Fruit fly (Drosophila melanogaster): ENCODE measurements around the gene TfIIB.

- TF ChIP-seq Hr78 (GFP tag; optimal IDR thresholded peaks at IDR 0.05) (no peak), fru (GFP tag; optimal IDR thresholded peaks at IDR 0.05) (no peak), Vsx2 (GFP tag; optimal IDR thresholded peaks at IDR 0.05; ENCODE audit: partially characterized antibody) (no peak), N (GFP tag; optimal IDR thresholded peaks at IDR 0.05) (no peak), CG32264 (GFP tag; optimal IDR thresholded peaks at IDR 0.05) (no peak)
These were observed 39.1 kb downstream of the TfIIB start for dm6 chr2L:10470211-10470610.

Measured in whole organism, wandering third instar larva.